Fruit fly (Drosophila melanogaster): ENCODE results near the gene CG5149.

DNA sequence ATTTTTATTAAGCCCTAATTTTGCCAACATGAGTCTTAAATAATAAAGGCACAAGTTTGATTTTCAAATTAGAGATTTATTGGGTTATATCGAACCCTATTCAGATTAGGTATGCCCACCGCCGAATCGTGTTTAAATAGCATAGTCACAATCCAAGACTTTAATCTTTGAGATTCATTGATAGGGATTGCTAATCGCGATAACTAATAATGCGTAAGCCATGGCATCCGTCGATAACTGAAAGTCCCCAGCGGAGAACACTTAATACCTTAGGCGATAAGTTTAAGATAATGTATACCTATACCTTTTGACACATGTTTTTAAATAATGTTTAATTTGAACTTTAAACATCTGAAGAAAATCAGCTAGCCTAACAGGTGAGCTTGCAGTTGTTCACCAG lies 47.4 kb upstream of the CG5149 start:
- TF ChIP-seq stwl (tag; optimal IDR thresholded peaks at IDR 0.05) (no peak), Dll (GFP tag; IDR thresholded peaks at IDR 0.05; ENCODE audit: partially characterized antibody) (no peak), fd3F (GFP tag; optimal IDR thresholded peaks at IDR 0.05) (no peak), Fer1 (GFP tag; optimal IDR thresholded peaks at IDR 0.05) (no peak)

Measured in whole organism, embryonic.